Fruit fly (Drosophila melanogaster) whole organism, embryonic: Measurements from ENCODE around the gene CG9297.
A peak's percentile ranks its signal among the peaks of the same experiment; 100 is the strongest.

Source experiments
- Abd-B ChIP-seq: fragments of 200-800 bp; sonication (Bioruptor generic); optimal IDR thresholded peaks from 2 replicates; lab custom pipeline; 2018; ENCODE audit warnings: missing biosample characterization, mild to moderate bottlenecking, missing genetic modification characterization, moderate library complexity
- Ada2b ChIP-seq: fragments of 200-800 bp; sonication (Bioruptor generic); IDR thresholded peaks from 2 replicates; pipeline ENCODE4 v1.3.6; 2022; ENCODE audit warnings: missing biosample characterization, missing genetic modification characterization
- Awh ChIP-seq: fragments of 200-800 bp; sonication (Bioruptor generic); IDR thresholded peaks from 2 replicates; pipeline ENCODE4, ENCODE4 v1.3.6; 2022; ENCODE audit warnings: missing biosample characterization, missing genetic modification characterization
- C15 ChIP-seq: fragments of 200-800 bp; sonication (Bioruptor generic); IDR thresholded peaks from 3 replicates; pipeline ENCODE4 v1.3.6; 2022; ENCODE audit warnings: missing biosample characterization, missing genetic modification characterization
- CG10543 ChIP-seq: fragments of 200-800 bp; sonication (Bioruptor generic); optimal IDR thresholded peaks from 3 replicates; lab custom pipeline; 2017; ENCODE audit warnings: missing biosample characterization, mild to moderate bottlenecking, missing genetic modification characterization, moderate library complexity
- CG11247 ChIP-seq: fragments of 200-800 bp; sonication (Bioruptor generic); IDR thresholded peaks from 2 replicates; pipeline ENCODE4 v1.3.6; 2022; ENCODE audit warnings: missing biosample characterization, missing genetic modification characterization
- CG16815 ChIP-seq: fragments of 200-800 bp; sonication (Bioruptor generic); optimal IDR thresholded peaks from 3 replicates; lab custom pipeline; 2017; ENCODE audit warnings: missing biosample characterization, mild to moderate bottlenecking, missing genetic modification characterization
- CG17385 ChIP-seq: fragments of 200-800 bp; sonication (Bioruptor generic); optimal IDR thresholded peaks from 3 replicates; lab custom pipeline; 2018; ENCODE audit warnings: missing biosample characterization, mild to moderate bottlenecking, missing genetic modification characterization
- CG18619 ChIP-seq: fragments of 200-800 bp; sonication (Bioruptor generic); optimal IDR thresholded peaks from 3 replicates; lab custom pipeline; 2017; ENCODE audit warnings: missing biosample characterization, mild to moderate bottlenecking, missing genetic modification characterization
- CG30431 ChIP-seq: fragments of 200-800 bp; sonication (Bioruptor generic); optimal IDR thresholded peaks from 2 replicates; lab custom pipeline; 2017; ENCODE audit warnings: missing biosample characterization, missing genetic modification characterization
- CG3163 ChIP-seq: fragments of 200-800 bp; sonication (Bioruptor generic); optimal IDR thresholded peaks from 3 replicates; lab custom pipeline; 2016; ENCODE audit warnings: missing biosample characterization, missing genetic modification characterization
- CG42726 ChIP-seq: fragments of 200-800 bp; sonication (Bioruptor generic); IDR thresholded peaks from 2 replicates; pipeline ENCODE4 v1.3.6; 2022; ENCODE audit warnings: missing biosample characterization, missing genetic modification characterization; ENCODE audit not compliant: partially characterized antibody
- CG7839 ChIP-seq: fragments of 200-800 bp; sonication (Bioruptor generic); optimal IDR thresholded peaks from 3 replicates; lab custom pipeline; 2018; ENCODE audit warnings: missing biosample characterization, mild to moderate bottlenecking, missing genetic modification characterization, moderate library complexity
- CG8290 ChIP-seq, 3 experiments: fragments of 200-800 bp; sonication (Bioruptor generic); optimal IDR thresholded peaks; 2 replicates each; lab custom pipeline; 2016 to 2019; ENCODE audit warnings: missing biosample characterization in 3 of 3, missing genetic modification characterization in 3 of 3, mild to moderate bottlenecking in 2 of 3, moderate library complexity in 1 of 3
- CG8359 ChIP-seq: fragments of 200-800 bp; sonication (Bioruptor generic); optimal IDR thresholded peaks from 2 replicates; lab custom pipeline; 2017; ENCODE audit warnings: missing biosample characterization, mild to moderate bottlenecking, missing genetic modification characterization, borderline replicate concordance
- CHES-1-like ChIP-seq: fragments of 200-800 bp; sonication (Bioruptor generic); optimal IDR thresholded peaks from 2 replicates; lab custom pipeline; 2016; ENCODE audit warnings: missing biosample characterization, missing genetic modification characterization
- CoRest ChIP-seq: fragments of 200-800 bp; sonication (Bioruptor generic); optimal IDR thresholded peaks from 3 replicates; lab custom pipeline; 2018; ENCODE audit warnings: missing biosample characterization, mild to moderate bottlenecking, missing genetic modification characterization, moderate library complexity
- D ChIP-seq, 2 experiments: fragments of 200-800 bp in 1 of 2; fragments of >200 bp in 1 of 2; sonication (Bioruptor generic) in 1 of 2; optimal IDR thresholded peaks; 2 replicates in 1 of 2; 3 replicates in 1 of 2; lab custom pipeline; 2017; ENCODE audit warnings: mild to moderate bottlenecking in 1 of 2, missing biosample characterization in 1 of 2, missing genetic modification characterization in 1 of 2, missing genetic modification reagents in 1 of 2
- Ets65A ChIP-seq: fragments of 200-800 bp; sonication (Bioruptor generic); peaks from one replicate; lab custom pipeline; 2016; ENCODE audit warnings: missing biosample characterization, missing genetic modification characterization
- GATAe ChIP-seq: fragments of 200-800 bp; sonication (Bioruptor generic); conservative IDR thresholded peaks from 2 replicates; pipeline ENCODE4 v1.3.6; 2022; ENCODE audit warnings: missing biosample characterization, missing genetic modification characterization
- HHEX ChIP-seq: fragments of 200-800 bp; sonication (Bioruptor generic); optimal IDR thresholded peaks from 3 replicates; lab custom pipeline; 2017; ENCODE audit warnings: missing biosample characterization, mild to moderate bottlenecking, missing genetic modification characterization, missing genetic modification reagents
- HLH3B ChIP-seq: fragments of 200-800 bp; sonication (Bioruptor generic); IDR thresholded peaks from 2 replicates; pipeline ENCODE4 v1.3.6; 2022; ENCODE audit warnings: missing biosample characterization, missing genetic modification characterization
- HLH4C ChIP-seq: fragments of 200-800 bp; sonication (Bioruptor generic); IDR thresholded peaks from 3 replicates; pipeline ENCODE4 v1.3.6; 2022; ENCODE audit warnings: missing biosample characterization, missing genetic modification characterization; ENCODE audit not compliant: partially characterized antibody
- Oli ChIP-seq: fragments of 200-800 bp; sonication (Bioruptor generic); optimal IDR thresholded peaks from 2 replicates; lab custom pipeline; 2018; ENCODE audit warnings: missing biosample characterization, mild to moderate bottlenecking, missing genetic modification characterization, moderate library complexity
- Sox100B ChIP-seq: fragments of 200-800 bp; sonication (Bioruptor generic); optimal IDR thresholded peaks from 3 replicates; lab custom pipeline; 2018; ENCODE audit warnings: missing biosample characterization, mild to moderate bottlenecking, missing genetic modification characterization
- Ssrp ChIP-seq: fragments of 200-800 bp; sonication (Bioruptor generic); optimal IDR thresholded peaks from 2 replicates; lab custom pipeline; 2018; ENCODE audit warnings: missing biosample characterization, mild to moderate bottlenecking, missing genetic modification characterization, moderate library complexity
- ac ChIP-seq: fragments of 200-800 bp; sonication (Bioruptor generic); optimal IDR thresholded peaks from 3 replicates; lab custom pipeline; 2017; ENCODE audit warnings: missing biosample characterization, mild to moderate bottlenecking, missing genetic modification characterization
- ase ChIP-seq: fragments of 200-800 bp; sonication (Bioruptor generic); IDR thresholded peaks from 3 replicates; pipeline ENCODE4 v1.3.6; 2022; ENCODE audit warnings: missing biosample characterization, missing genetic modification characterization
- dysf ChIP-seq: fragments of 200-800 bp; sonication (Bioruptor generic); IDR thresholded peaks from 3 replicates; pipeline ENCODE4 v1.3.6; 2022; ENCODE audit warnings: missing biosample characterization, missing genetic modification characterization
- eve ChIP-seq, 2 experiments: fragments of >200 bp; optimal IDR thresholded peaks; 2 replicates each; lab custom pipeline; 2017; ENCODE audit warnings: missing biosample characterization in 2 of 2, missing genetic modification characterization in 2 of 2
- fd64A ChIP-seq: fragments of 200-800 bp; sonication (Bioruptor generic); optimal IDR thresholded peaks from 3 replicates; lab custom pipeline; 2018; ENCODE audit warnings: missing biosample characterization, mild to moderate bottlenecking, missing genetic modification characterization
- gcm ChIP-seq: fragments of 200-800 bp; sonication (Bioruptor generic); optimal IDR thresholded peaks from 2 replicates; lab custom pipeline; 2019; ENCODE audit warnings: missing biosample characterization, mild to moderate bottlenecking, missing genetic modification characterization, moderate library complexity
- jing ChIP-seq: fragments of 200-800 bp; sonication (Bioruptor generic); optimal IDR thresholded peaks from 2 replicates; lab custom pipeline; 2018; ENCODE audit warnings: missing biosample characterization, mild to moderate bottlenecking, missing genetic modification characterization
- prd ChIP-seq, 3 experiments: fragments of >200 bp in 2 of 3; fragments of 200-800 bp in 1 of 3; sonication (Bioruptor generic) in 1 of 3; optimal IDR thresholded peaks in 2 of 3; IDR thresholded peaks in 1 of 3; 2 replicates in 2 of 3; 3 replicates in 1 of 3; pipeline versions ENCODE4 v1.3.6 to Lab custom; 2017 to 2022; ENCODE audit warnings: missing biosample characterization in 1 of 3, missing genetic modification characterization in 1 of 3
- pros ChIP-seq: fragments of 200-800 bp; sonication (Bioruptor generic); optimal IDR thresholded peaks from 3 replicates; lab custom pipeline; 2019; ENCODE audit warnings: missing biosample characterization, mild to moderate bottlenecking, missing genetic modification characterization, moderate library complexity
- pzg ChIP-seq: fragments of 200-800 bp; sonication (Bioruptor generic); optimal IDR thresholded peaks from 3 replicates; lab custom pipeline; 2018; ENCODE audit warnings: missing biosample characterization, mild to moderate bottlenecking, missing genetic modification characterization, moderate library complexity
- repo ChIP-seq: fragments of 200-800 bp; sonication (Bioruptor generic); optimal IDR thresholded peaks from 2 replicates; lab custom pipeline; 2016; ENCODE audit warnings: missing biosample characterization, missing genetic modification characterization
- row ChIP-seq: fragments of 200-800 bp; sonication (Bioruptor generic); IDR thresholded peaks from 3 replicates; pipeline ENCODE4 v1.3.6; 2022; ENCODE audit warnings: missing biosample characterization, missing genetic modification characterization
- scrt ChIP-seq: fragments of 200-800 bp; sonication (Bioruptor generic); optimal IDR thresholded peaks from 2 replicates; lab custom pipeline; 2018; ENCODE audit warnings: missing biosample characterization, mild to moderate bottlenecking, missing genetic modification characterization, moderate library complexity
- sens-2 ChIP-seq: fragments of 200-800 bp; sonication (Bioruptor generic); IDR thresholded peaks from 2 replicates; pipeline ENCODE4 v1.3.6; 2022; ENCODE audit warnings: missing biosample characterization, missing genetic modification characterization
- shn ChIP-seq: fragments of 200-800 bp; sonication (Bioruptor generic); optimal IDR thresholded peaks from 3 replicates; lab custom pipeline; 2016; ENCODE audit warnings: missing biosample characterization, missing genetic modification characterization
- sima ChIP-seq: fragments of 200-800 bp; sonication (Bioruptor generic); optimal IDR thresholded peaks from 2 replicates; lab custom pipeline; 2016; ENCODE audit warnings: missing biosample characterization, missing genetic modification characterization
- slou ChIP-seq: fragments of 200-800 bp; sonication (Bioruptor generic); optimal IDR thresholded peaks from 3 replicates; lab custom pipeline; 2016; ENCODE audit warnings: missing biosample characterization, missing genetic modification characterization
- slp2 ChIP-seq: fragments of 200-800 bp; sonication (Bioruptor generic); optimal IDR thresholded peaks from 2 replicates; lab custom pipeline; 2016; ENCODE audit warnings: missing biosample characterization, missing genetic modification characterization
- tap ChIP-seq: fragments of 200-800 bp; optimal IDR thresholded peaks from 3 replicates; lab custom pipeline; 2019; ENCODE audit warnings: missing biosample characterization, mild to moderate bottlenecking, missing genetic modification characterization, moderate library complexity
- unc-4 ChIP-seq: fragments of 200-800 bp; sonication (Bioruptor generic); IDR thresholded peaks from 2 replicates; pipeline ENCODE4 v1.3.6; 2022; ENCODE audit warnings: missing biosample characterization, missing genetic modification characterization; ENCODE audit not compliant: partially characterized antibody
- zf30C ChIP-seq: fragments of 200-800 bp; sonication (Bioruptor generic); optimal IDR thresholded peaks from 3 replicates; lab custom pipeline; 2018; ENCODE audit warnings: missing biosample characterization, mild to moderate bottlenecking, missing genetic modification characterization

Gene CG9297

dm6 chr3R:13799567-13800429 lies 28.5 kb downstream of the CG9297 start (continued):
- peak; percentile 19 for TF ChIP-seq pros (GFP tag; lab: Kevin White, UChicago)
- TF ChIP-seq sima = no peak
- TF ChIP-seq dysf (GFP tag; lab: Robert Waterston, UW) = 0 out of 3 replicates have a peak, but pooled peaks have one; percentile 17
- TF ChIP-seq slp2 (GFP tag; lab: Kevin White, UChicago) = no peak
- no peak for TF ChIP-seq HLH4C (GFP tag; lab: Robert Waterston, UW)
- no peak for TF ChIP-seq CG8290 (GFP tag; optimal IDR thresholded peaks at IDR 0.05; lab: Kevin White, UChicago)
- TF ChIP-seq CG8290 (tag; optimal IDR thresholded peaks at IDR 0.05; lab: Kevin White, UChicago) = no peak
- TF ChIP-seq CG17385 (GFP tag; lab: Kevin White, UChicago) = peak; percentile 25
- TF ChIP-seq CG30431 (GFP tag; lab: Kevin White, UChicago) = no peak
- TF ChIP-seq CG7839 (tag; lab: Kevin White, UChicago) = peak; percentile 63
- TF ChIP-seq CG8359 = peak; percentile 9
- TF ChIP-seq C15 (GFP tag; lab: Robert Waterston, UW) = no peak
- peak; percentile 67 for TF ChIP-seq Ets65A (GFP tag; lab: Kevin White, UChicago)
- TF ChIP-seq Ada2b (GFP tag; lab: Robert Waterston, UW) = no peak
- no peak for TF ChIP-seq Awh
- peak; percentile 43 for TF ChIP-seq Sox100B (GFP tag; lab: Kevin White, UChicago)
- TF ChIP-seq ac = peak; percentile 18
- TF ChIP-seq repo (GFP tag; lab: Kevin White, UChicago) = no peak
- TF ChIP-seq fd64A (GFP tag; lab: Kevin White, UChicago) = no peak
- TF ChIP-seq CG10543 = no peak
- no peak for TF ChIP-seq prd (optimal IDR thresholded peaks at IDR 0.05; lab: Kevin White, UChicago)
- TF ChIP-seq prd (GFP tag; IDR thresholded peaks at IDR 0.05; lab: Robert Waterston, UW) = peak; percentile 56; the same call in 2 of the 3 replicates
- TF ChIP-seq GATAe (GFP tag; lab: Robert Waterston, UW) = no peak
- TF ChIP-seq shn (GFP tag; lab: Kevin White, UChicago) = no peak
- no peak for TF ChIP-seq scrt
- peak; percentile 22 for TF ChIP-seq HHEX
- TF ChIP-seq Ssrp (tag; lab: Kevin White, UChicago) = no peak
- TF ChIP-seq sens-2 = no peak
- TF ChIP-seq CG16815 (GFP tag; lab: Kevin White, UChicago) = peak; percentile 24
- TF ChIP-seq unc-4 (GFP tag; lab: Robert Waterston, UW) = 0 out of 2 replicates have a peak, but pooled peaks have one; percentile 17
- no peak for TF ChIP-seq jing
- TF ChIP-seq gcm (GFP tag; lab: Kevin White, UChicago) = peak; percentile 34
- TF ChIP-seq pzg (GFP tag; lab: Kevin White, UChicago) = no peak
- no peak for TF ChIP-seq D (optimal IDR thresholded peaks at IDR 0.05; lab: Kevin White, UChicago)
- peak; percentile 48 for TF ChIP-seq D (GFP tag; optimal IDR thresholded peaks at IDR 0.05; lab: Kevin White, UChicago)
- no peak for TF ChIP-seq CG3163 (GFP tag; lab: Kevin White, UChicago)
- TF ChIP-seq Oli (tag; lab: Kevin White, UChicago) = peak; percentile 41
- no peak for TF ChIP-seq CHES-1-like (GFP tag; lab: Kevin White, UChicago)
- TF ChIP-seq zf30C = peak; percentile 83
- 0 out of 2 replicates have a peak, but pooled peaks have one; percentile 24 for TF ChIP-seq HLH3B (GFP tag; lab: Robert Waterston, UW)
- TF ChIP-seq tap = peak; percentile 25
- TF ChIP-seq row = peak; percentile 63
- peak; percentile 18 for TF ChIP-seq CG18619 (GFP tag; lab: Kevin White, UChicago)
- TF ChIP-seq eve (GFP tag; optimal IDR thresholded peaks at IDR 0.05; lab: Kevin White, UChicago) = no peak
- no peak for TF ChIP-seq slou
- peak; percentile 58 for TF ChIP-seq CoRest
- TF ChIP-seq Abd-B = no peak
- TF ChIP-seq ase (GFP tag; lab: Robert Waterston, UW) = no peak
- no peak for TF ChIP-seq CG11247
- TF ChIP-seq CG42726 (GFP tag; lab: Robert Waterston, UW) = no peak
